Worm (Caenorhabditis elegans) whole organism, L4/young adult: ENCODE data around the gene F37C12.14.

Experiments used
- W03F9.2 ChIP-seq: fragments of 150-350 bp; optimal IDR thresholded peaks from 2 replicates; lab custom pipeline; 2014; ENCODE audit warnings: missing biosample characterization, missing genetic modification characterization
- dao-5 ChIP-seq: sonication (generic microtip); optimal IDR thresholded peaks from 2 replicates; lab custom pipeline; 2016; ENCODE audit warnings: missing genotype, missing genetic modification characterization, moderate library complexity, missing compliant biosample characterization
- him-1 ChIP-seq: sonication (generic microtip); optimal IDR thresholded peaks from 2 replicates; lab custom pipeline; 2016; ENCODE audit warnings: missing genotype, missing genetic modification reagents, missing genetic modification characterization, missing compliant biosample characterization

F37C12.14 gene

DNA sequence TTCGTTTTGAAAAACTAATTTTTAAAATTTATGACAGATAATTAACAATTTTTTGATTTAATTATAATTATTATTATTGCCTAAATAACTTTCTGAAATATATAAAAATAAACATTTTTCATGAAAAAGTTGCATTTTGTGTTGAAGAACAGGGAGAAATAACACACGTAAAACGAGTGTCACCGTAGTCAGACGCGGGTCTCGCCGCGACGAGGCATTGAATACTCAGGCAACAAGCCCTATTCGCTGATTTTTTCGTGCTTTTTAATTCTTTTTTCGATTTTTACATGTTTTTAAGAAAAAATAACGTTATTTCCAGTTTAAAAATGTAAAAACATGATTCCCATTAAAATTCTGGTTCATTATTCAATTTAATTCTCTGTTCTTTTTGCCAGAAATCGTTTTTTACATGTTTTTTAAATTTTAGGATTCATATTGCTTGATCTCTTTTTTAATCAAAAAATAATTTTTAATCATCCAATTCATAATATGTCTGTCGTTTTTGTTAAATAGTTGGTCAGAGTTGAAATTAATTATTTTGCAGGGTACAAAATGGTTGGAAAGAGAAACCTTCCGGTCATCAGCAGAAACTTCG is 22.6 kb upstream of the F37C12.14 start, which contains the start of gene rpl-6:
rpl-6 (plus strand) TSS at position 545 of the 595 bp plus-strand sequence.
- no peak for TF ChIP-seq dao-5 (tag; lab: Kevin White, UChicago)
- TF ChIP-seq W03F9.2 (tag; lab: Kevin White, UChicago) = peak; percentile 93

DNA sequence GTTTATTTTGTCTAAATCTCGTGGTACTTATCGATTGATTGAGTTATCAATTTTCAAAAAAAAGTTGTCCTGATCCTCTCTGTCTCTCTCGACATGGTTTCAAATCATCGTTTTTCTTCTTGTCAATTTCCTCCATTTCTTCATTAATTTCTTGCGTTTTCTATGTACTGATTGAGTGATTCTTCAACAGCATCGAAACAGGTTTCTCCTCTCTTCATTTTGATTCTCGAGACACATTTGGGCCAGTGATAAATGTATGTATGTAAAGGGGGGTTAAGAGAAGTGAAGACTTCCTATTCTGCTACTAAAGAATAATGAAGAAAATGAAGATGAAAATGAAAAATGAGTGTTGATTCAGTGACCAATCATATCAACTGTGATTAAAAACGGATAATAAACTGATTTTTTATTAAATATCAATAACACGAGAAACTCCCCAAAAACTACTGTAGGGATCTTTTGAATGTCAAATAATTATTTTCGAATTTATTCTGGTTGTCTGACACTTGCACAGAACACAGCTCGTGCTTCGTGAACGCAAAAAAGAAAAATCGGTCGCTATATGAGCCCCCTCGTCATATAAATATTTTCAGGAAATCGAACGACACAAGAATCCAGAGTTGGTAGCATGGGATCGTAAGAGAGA is 17.9 kb upstream of the F37C12.14 start:
- TF ChIP-seq W03F9.2 (tag; lab: Kevin White, UChicago) (no peak), dao-5 (tag; lab: Kevin White, UChicago) (no peak), him-1 (tag; lab: Kevin White, UChicago) (no peak)

DNA sequence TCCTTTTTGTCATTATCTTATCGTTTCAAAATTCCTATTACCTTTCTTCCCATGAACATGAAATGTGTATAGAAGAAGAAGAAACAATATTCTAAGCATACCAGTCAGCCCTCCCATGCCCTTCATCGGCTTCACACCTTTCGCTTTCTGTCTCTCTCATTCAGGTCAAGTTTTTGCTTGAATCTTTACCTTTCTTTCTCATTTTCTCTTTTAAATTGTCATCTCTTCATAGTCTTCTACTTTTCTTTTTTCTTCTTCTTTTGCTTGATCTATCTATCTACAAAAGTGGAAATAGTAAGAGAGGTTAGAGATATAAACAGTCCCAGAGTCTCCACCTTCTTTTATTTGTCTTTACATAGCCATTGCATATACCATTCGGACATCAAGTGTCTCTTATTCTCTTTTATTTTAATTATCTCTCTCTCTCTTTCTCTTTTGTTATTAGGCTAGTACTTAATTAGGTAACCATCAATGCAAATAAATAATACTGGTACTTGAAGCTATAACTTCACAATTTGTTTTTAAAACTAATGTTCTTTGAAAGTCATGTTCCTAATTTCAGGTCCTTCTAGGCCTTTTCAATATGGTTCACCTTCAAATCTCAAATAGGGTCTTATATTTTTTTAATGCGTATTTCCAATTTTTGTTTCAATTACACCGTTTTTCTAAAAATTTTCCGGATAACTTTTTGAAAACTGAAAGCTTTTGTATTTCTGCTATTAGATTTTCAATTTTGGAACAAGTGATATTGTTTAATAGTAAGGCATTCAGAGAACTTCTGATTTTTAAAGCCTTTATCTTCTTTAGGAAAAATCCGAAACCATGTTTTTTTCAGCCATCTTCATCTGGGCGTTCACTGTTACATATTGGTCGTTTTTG is 16.2 kb upstream of the F37C12.14 start, which contains the start of gene dpy-31:
dpy-31 (plus strand) TSS at position 829 of the 879 bp plus-strand sequence.
- TF ChIP-seq W03F9.2 (tag; lab: Kevin White, UChicago) = no peak
- TF ChIP-seq dao-5 (tag; lab: Kevin White, UChicago) = no peak
- TF ChIP-seq him-1 (tag; lab: Kevin White, UChicago) = no peak

DNA sequence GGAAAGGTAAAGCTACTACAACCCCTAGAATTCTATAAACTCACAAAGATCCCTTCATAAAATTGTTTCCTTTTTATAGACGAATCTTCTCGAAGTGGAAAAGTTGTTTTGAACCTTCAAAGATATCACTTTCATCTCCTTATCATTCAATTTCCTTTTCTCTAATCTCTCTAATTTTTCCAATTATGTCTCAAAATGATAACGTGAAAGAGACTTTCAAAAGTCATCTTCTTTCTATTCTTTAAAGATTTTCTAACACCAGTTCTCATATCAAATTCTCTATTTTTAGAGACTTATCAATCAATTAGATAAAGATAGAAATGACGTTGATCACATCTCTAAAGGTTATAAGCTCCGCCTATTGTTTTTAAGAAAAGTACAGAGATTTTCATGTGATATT is 14.1 kb upstream of the F37C12.14 start:
- TF ChIP-seq W03F9.2 (tag; lab: Kevin White, UChicago) = no peak
- no peak for TF ChIP-seq him-1 (tag; lab: Kevin White, UChicago)
- TF ChIP-seq dao-5 (tag; lab: Kevin White, UChicago) = no peak

DNA sequence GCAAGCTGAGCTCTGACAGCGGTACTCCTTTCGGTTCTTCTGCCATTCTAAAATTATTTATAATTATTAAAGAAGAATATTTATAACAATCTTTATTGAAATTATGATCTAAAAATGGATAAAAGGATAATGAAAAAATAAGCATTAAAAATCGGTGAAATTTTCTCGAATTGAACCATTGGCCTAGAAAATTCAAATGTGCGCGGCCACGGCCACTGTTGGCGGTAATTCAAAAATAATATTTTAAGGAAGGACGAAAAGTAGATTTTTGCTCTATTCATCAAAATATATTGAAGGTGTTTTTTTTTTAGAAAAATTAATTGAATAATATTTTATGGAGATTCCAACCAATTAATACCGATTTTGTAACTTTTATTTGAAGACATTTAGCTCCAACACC is 13.5 kb upstream of the F37C12.14 start, which contains the start of gene pfd-5:
pfd-5 (minus strand) TSS at position 47 of the 400 bp plus-strand sequence.
- TF ChIP-seq W03F9.2 (tag; lab: Kevin White, UChicago) = peak; percentile 56
- TF ChIP-seq him-1 (tag; lab: Kevin White, UChicago) = no peak
- TF ChIP-seq dao-5 (tag; lab: Kevin White, UChicago) = no peak

DNA sequence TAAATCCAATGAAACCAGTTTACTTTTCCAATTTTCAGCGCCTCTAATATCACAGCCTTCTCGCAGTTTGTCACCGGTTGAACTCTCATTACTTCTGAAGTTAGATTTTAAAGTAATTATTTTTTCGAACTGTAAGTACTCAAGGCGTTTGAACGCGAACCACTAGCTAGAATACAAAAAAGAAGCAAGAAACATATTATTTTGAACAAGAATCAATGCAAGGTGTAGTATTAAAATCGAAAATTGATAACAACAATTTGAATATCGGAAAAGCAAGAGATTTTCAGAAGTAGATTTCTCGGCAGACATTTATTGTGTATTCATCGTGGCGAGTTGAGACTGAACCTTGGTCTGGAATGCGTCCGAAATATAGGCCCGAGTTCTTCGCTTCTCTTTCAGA is 12.6 kb upstream of the F37C12.14 start, which contains the start of gene exos-9:
exos-9 (minus strand) TSS at position 101 of the 400 bp plus-strand sequence.
- TF ChIP-seq dao-5 (tag; lab: Kevin White, UChicago) = no peak
- no peak for TF ChIP-seq W03F9.2 (tag; lab: Kevin White, UChicago)
- no peak for TF ChIP-seq him-1 (tag; lab: Kevin White, UChicago)

DNA sequence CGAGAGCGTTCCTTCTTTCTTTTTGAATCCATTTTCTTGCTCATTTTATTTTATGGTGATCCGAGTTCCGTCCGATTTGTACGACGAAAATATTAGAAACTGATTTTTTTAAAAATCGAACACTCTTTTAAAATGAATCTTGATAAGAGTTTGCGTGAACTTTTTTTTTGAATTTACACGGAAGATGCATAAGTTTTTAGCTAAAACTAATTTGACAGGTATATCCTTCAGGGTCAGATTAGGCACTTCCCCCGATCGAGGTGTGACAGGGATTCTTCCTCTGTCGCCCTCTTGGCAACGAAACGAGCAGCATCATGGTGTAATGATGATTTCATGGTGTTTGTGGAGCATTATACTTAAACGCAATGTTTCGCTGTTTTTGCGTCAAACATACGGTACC is 10.0 kb upstream of the F37C12.14 start, which contains the start of gene F37C12.18:
F37C12.18 (minus strand) TSS at position 101 of the 400 bp plus-strand sequence.
- TF ChIP-seq him-1 (tag; lab: Kevin White, UChicago) = no peak
- no peak for TF ChIP-seq dao-5 (tag; lab: Kevin White, UChicago)

DNA sequence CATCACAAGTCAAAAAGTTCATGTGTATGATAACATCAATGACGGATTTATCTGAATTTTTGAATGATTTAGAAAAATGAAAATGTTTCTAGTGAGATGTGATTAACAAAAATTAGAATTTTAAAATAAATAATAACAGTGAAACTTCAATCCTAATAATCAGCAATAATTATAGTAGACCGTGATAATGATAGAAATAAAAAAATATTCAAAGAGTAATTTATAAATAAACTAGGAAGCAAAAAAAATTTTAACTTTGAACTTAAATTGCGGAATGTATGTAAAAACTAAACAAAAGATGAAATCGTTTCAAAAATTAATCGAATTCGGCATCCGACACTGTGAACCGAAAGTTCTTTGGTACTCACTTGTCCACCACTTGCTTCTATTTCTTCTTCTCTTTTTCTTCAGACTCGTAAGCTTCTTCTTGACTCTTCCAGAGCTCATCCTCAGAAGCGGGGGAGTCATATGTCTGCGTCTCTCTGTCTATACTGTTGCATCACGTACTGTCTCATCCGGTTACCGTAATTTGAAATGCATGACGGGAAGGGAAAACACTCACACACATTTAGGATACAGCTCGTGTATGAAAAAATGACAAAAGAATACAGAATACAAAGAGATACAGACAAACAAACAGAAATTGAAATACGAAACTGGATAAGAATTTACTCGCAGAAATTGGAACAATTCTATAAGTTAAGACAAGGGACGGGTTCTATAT is 7.7 kb upstream of the F37C12.14 start, which contains the start of gene mec-14:
mec-14 (minus strand) TSS at position 51 of the 724 bp plus-strand sequence.
- TF ChIP-seq dao-5 (tag; lab: Kevin White, UChicago) = no peak

DNA sequence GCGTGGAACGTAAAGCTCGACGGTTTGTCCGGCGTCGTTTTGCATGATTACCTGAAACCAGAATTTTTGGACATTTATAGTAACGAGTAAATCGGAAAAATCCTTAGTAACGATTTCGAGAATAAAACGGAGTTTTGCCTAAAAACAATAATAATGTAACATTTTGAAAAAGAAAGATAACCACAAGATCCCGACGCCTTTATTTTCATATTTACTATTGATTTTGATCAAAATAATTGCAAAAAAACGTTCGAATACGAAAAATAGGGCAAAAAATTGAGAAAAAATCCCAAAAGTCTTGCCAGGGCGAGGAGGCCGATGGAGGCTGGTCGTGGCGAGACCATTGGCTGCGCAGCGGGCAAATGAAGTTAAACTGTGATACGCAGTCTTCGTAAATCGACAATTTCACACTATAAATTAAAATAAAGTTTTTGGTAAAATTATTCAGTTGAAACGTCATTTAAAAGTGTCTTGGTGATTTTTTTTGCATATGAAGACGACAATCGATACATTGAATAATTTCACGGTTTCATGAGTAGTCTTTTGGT is 4.3 kb upstream of the F37C12.14 start, which contains the start of gene rps-21:
rps-21 (minus strand) TSS at position 51 of the 548 bp plus-strand sequence.
- TF ChIP-seq dao-5 (tag; lab: Kevin White, UChicago) (no peak), W03F9.2 (tag; lab: Kevin White, UChicago) (peak; percentile 67), him-1 (tag; lab: Kevin White, UChicago) (no peak)

DNA sequence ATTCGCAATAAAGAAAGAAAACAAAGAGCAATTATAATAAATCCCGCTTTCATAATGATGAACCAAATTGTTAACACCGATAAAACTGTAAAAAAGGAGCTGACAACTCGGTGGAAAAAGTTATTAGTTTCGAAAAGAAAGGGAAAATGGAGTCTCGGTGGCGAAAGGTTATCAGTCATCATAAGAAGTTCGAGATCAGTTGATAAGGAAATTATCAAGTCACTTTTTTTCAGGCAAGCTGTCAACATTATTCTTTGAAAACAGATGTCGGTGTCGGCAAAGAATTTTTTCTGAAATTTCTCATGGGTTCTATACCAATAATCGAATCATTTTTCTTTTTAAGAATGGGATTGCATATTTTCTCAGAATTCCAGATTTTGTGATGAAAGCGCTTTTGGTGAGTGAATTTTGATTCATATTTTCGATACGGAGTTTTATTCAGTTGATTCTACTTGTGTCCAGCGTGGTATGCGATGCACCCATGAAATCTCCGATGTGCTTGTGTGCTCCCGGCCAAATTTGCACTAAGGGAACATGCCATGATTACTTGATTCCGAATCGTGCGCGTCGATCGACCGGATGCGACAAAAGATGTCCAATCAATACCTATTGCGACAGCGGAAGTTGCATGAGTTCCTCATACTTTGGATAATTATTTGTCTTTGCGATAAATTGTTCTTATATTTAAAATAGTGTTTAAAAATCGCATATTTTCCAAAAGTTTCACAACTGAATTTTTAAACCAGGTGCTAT is 3.1 kb upstream of the F37C12.14 start, which contains the start of the genes F37C12.21 and F37C12.10:
F37C12.21 (plus strand) TSS at position 58 of the 753 bp plus-strand sequence.
F37C12.10 (minus strand) TSS at position 85 of the 753 bp plus-strand sequence.
- no peak for TF ChIP-seq W03F9.2 (tag; lab: Kevin White, UChicago)
- TF ChIP-seq dao-5 (tag; lab: Kevin White, UChicago) = no peak
- TF ChIP-seq him-1 (tag; lab: Kevin White, UChicago) = no peak

DNA sequence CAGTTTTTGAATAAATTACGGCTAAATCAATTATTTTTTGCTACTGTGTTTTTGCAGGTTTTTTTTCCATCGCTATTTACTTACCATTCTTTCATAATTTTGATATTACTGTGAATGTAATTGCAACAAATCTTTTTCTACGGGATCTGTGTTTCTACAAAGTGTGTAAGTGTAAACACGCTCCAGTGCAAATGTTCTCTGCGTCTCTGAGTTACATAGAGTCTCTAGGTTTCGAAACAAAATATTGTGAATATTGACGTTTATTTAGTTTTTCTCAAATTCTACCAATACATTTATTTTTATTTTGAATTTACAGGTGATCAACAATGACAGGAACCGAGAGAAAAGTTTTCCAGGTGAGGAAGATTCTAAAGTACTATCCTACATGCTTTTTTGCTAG is 1.4 kb downstream of the F37C12.14 start, which contains the start of gene yju-2:
yju-2 (plus strand) TSS at position 315 of the 400 bp plus-strand sequence.
- TF ChIP-seq him-1 (tag; lab: Kevin White, UChicago) (no peak), dao-5 (tag; lab: Kevin White, UChicago) (no peak), W03F9.2 (tag; lab: Kevin White, UChicago) (no peak)
